Worm (Caenorhabditis elegans): ENCODE results near the gene ttr-11.
A peak's percentile ranks its signal among the peaks of the same experiment; 100 is the strongest.

Gene ttr-11

ce11 chrV:20595653-20596052 lies 7.5 kb upstream of the ttr-11 start, which contains the start of gene F26F2.11:
Gene F26F2.11, minus strand, starts transcription at chrV:20595753.
- TF ChIP-seq sup-37 (GFP tag; optimal IDR thresholded peaks at IDR 0.05) (no peak), ceh-63 (GFP tag; optimal IDR thresholded peaks at IDR 0.05) (no peak), nhr-20 (tag; optimal IDR thresholded peaks at IDR 0.05) (no peak), snu-23 (GFP tag; optimal IDR thresholded peaks at IDR 0.05) (no peak), ztf-11 (tag; optimal IDR thresholded peaks at IDR 0.05) (no peak), mab-9 (GFP tag; IDR thresholded peaks at IDR 0.05) (no peak), irx-1 (tag; optimal IDR thresholded peaks at IDR 0.05) (no peak), egl-13 (tag; optimal IDR thresholded peaks at IDR 0.05) (no peak), nhr-84 (tag; optimal IDR thresholded peaks at IDR 0.05) (no peak), lin-14 (GFP tag; optimal IDR thresholded peaks at IDR 0.05) (no peak), hpl-2 (GFP tag; optimal IDR thresholded peaks at IDR 0.05) (no peak), egl-27 (tag; optimal IDR thresholded peaks at IDR 0.05) (no peak), swsn-7 (tag; optimal IDR thresholded peaks at IDR 0.05) (no peak), fkh-10 (GFP tag; optimal IDR thresholded peaks at IDR 0.05) (no peak), C16A3.4 (tag; optimal IDR thresholded peaks at IDR 0.05) (no peak), pqm-1 (tag; optimal IDR thresholded peaks at IDR 0.05) (no peak), tbx-2 (tag; optimal IDR thresholded peaks at IDR 0.05) (no peak), aly-2 (tag; optimal IDR thresholded peaks at IDR 0.05) (no peak), C04F5.9 (tag; optimal IDR thresholded peaks at IDR 0.05) (no peak), unc-86 (tag; optimal IDR thresholded peaks at IDR 0.05) (no peak)

- TF ChIP-seq ceh-88 (GFP tag; IDR thresholded peaks at IDR 0.05) (no peak), hlh-4 (tag; optimal IDR thresholded peaks at IDR 0.05) (no peak), sox-4 (tag; optimal IDR thresholded peaks at IDR 0.05) (no peak), C16A3.4 (tag; optimal IDR thresholded peaks at IDR 0.05) (no peak), snu-23 (GFP tag; optimal IDR thresholded peaks at IDR 0.05) (no peak), nhr-71 (tag; optimal IDR thresholded peaks at IDR 0.05) (no peak), hlh-17 (GFP tag; optimal IDR thresholded peaks at IDR 0.05; ENCODE audit: borderline replicate concordance) (no peak), xbp-1 (tag; optimal IDR thresholded peaks at IDR 0.05) (no peak), aly-2 (tag; optimal IDR thresholded peaks at IDR 0.05) (no peak), ceh-63 (GFP tag; optimal IDR thresholded peaks at IDR 0.05) (no peak), unc-30 (tag; optimal IDR thresholded peaks at IDR 0.05) (no peak), C04F5.9 (tag; optimal IDR thresholded peaks at IDR 0.05) (no peak), nhr-20 (tag; optimal IDR thresholded peaks at IDR 0.05) (no peak), sptf-1 (tag; optimal IDR thresholded peaks at IDR 0.05) (no peak), lin-35 (GFP tag; optimal IDR thresholded peaks at IDR 0.05) (no peak), nhr-28 (tag; optimal IDR thresholded peaks at IDR 0.05) (no peak), mab-9 (GFP tag; IDR thresholded peaks at IDR 0.05) (no peak), lin-13 (GFP tag; optimal IDR thresholded peaks at IDR 0.05) (no peak)
Observed at ce11 chrV:20597076-20597475, 6.0 kb upstream of the ttr-11 start, which contains the start of gene F46B3.1. Gene F46B3.1, minus strand, starts transcription at chrV:20597176.

ce11 chrV:20599795-20600194 lies 3.3 kb upstream of the ttr-11 start, which contains the start of gene col-163:
Gene col-163, plus strand, starts transcription at chrV:20600095.
- peak; percentile 50 for TF ChIP-seq blmp-1 (tag; optimal IDR thresholded peaks at IDR 0.05)
- no peak for TF ChIP-seq unc-62 (GFP tag; optimal IDR thresholded peaks at IDR 0.05)

- TF ChIP-seq efl-3 (GFP tag; optimal IDR thresholded peaks at IDR 0.05) (no peak), unc-86 (tag; optimal IDR thresholded peaks at IDR 0.05) (no peak), dsc-1 (tag; optimal IDR thresholded peaks at IDR 0.05) (no peak), ces-1 (GFP tag; optimal IDR thresholded peaks at IDR 0.05) (no peak), nhr-77 (tag; optimal IDR thresholded peaks at IDR 0.05) (no peak), unc-130 (tag; optimal IDR thresholded peaks at IDR 0.05) (no peak), C16A3.4 (tag; optimal IDR thresholded peaks at IDR 0.05) (no peak), nhr-237 (tag; optimal IDR thresholded peaks at IDR 0.05) (no peak)
Observed at ce11 chrV:20600704-20601103, 2.4 kb upstream of the ttr-11 start.

Measured in whole organism, L1 larva.